Fruit fly (Drosophila melanogaster) whole organism, embryonic: ENCODE data around the gene Nlg4.
A peak's percentile ranks its signal among the peaks of the same experiment; 100 is the strongest.

ENCODE experiments used
- Awh ChIP-seq: fragments of 200-800 bp; sonication (Bioruptor generic); IDR thresholded peaks from 2 replicates; pipeline ENCODE4, ENCODE4 v1.3.6; 2022; ENCODE audit warnings: missing biosample characterization, missing genetic modification characterization
- Bdp1 ChIP-seq: fragments of 200-800 bp; sonication (Bioruptor generic); optimal IDR thresholded peaks from 3 replicates; lab custom pipeline; 2016; ENCODE audit warnings: missing biosample characterization, missing genetic modification characterization
- Blimp-1 ChIP-seq: fragments of 200-800 bp; sonication (Bioruptor generic); optimal IDR thresholded peaks from 3 replicates; lab custom pipeline; 2018; ENCODE audit warnings: missing biosample characterization, missing genetic modification characterization, mild to moderate bottlenecking, moderate library complexity, missing genetic modification reagents
- CG11696 ChIP-seq: fragments of 200-800 bp; sonication (Bioruptor generic); IDR thresholded peaks from 2 replicates; pipeline ENCODE4 v1.3.6; 2022; ENCODE audit warnings: missing biosample characterization, missing genetic modification characterization
- CG12299 ChIP-seq: fragments of 200-800 bp; sonication (Bioruptor generic); optimal IDR thresholded peaks from 2 replicates; lab custom pipeline; 2018; ENCODE audit warnings: missing biosample characterization, mild to moderate bottlenecking, missing genetic modification characterization
- CG1233 ChIP-seq: fragments of 200-800 bp; sonication (Bioruptor generic); optimal IDR thresholded peaks from 4 replicates; lab custom pipeline; 2018; ENCODE audit warnings: missing biosample characterization, mild to moderate bottlenecking, missing genetic modification characterization
- CG12769 ChIP-seq: fragments of 200-800 bp; sonication (Bioruptor generic); optimal IDR thresholded peaks from 2 replicates; lab custom pipeline; 2019; ENCODE audit warnings: missing biosample characterization, mild to moderate bottlenecking, missing genetic modification characterization, moderate library complexity
- CG13775 ChIP-seq: fragments of 200-800 bp; sonication (Bioruptor generic); optimal IDR thresholded peaks from 3 replicates; lab custom pipeline; 2017; ENCODE audit warnings: missing biosample characterization, mild to moderate bottlenecking, missing genetic modification characterization
- CG13894 ChIP-seq: fragments of 200-800 bp; sonication (Bioruptor generic); optimal IDR thresholded peaks from 3 replicates; lab custom pipeline; 2018; ENCODE audit warnings: missing biosample characterization, mild to moderate bottlenecking, missing genetic modification characterization, moderate library complexity
- CG15479 ChIP-seq: fragments of 200-800 bp; sonication (Bioruptor generic); optimal IDR thresholded peaks from 3 replicates; lab custom pipeline; 2019; ENCODE audit warnings: missing biosample characterization, mild to moderate bottlenecking, missing genetic modification characterization, moderate library complexity
- CG15601 ChIP-seq: fragments of 200-800 bp; sonication (Bioruptor generic); optimal IDR thresholded peaks from 3 replicates; lab custom pipeline; 2019; ENCODE audit warnings: missing biosample characterization, mild to moderate bottlenecking, missing genetic modification characterization, moderate library complexity
- CG15696 ChIP-seq: fragments of 200-800 bp; sonication (Bioruptor generic); optimal IDR thresholded peaks from 2 replicates; lab custom pipeline; 2019; ENCODE audit warnings: missing biosample characterization, mild to moderate bottlenecking, missing genetic modification characterization, moderate library complexity
- CG17568 ChIP-seq: fragments of 200-800 bp; sonication (Bioruptor generic); optimal IDR thresholded peaks from 2 replicates; lab custom pipeline; 2018; ENCODE audit warnings: missing biosample characterization, mild to moderate bottlenecking, missing genetic modification characterization, moderate library complexity
- CG7271 ChIP-seq: fragments of 200-800 bp; sonication (Bioruptor generic); optimal IDR thresholded peaks from 2 replicates; lab custom pipeline; 2018; ENCODE audit warnings: missing biosample characterization, mild to moderate bottlenecking, missing genetic modification characterization, moderate library complexity
- E2f1 ChIP-seq: fragments of 200-800 bp; sonication (Bioruptor generic); IDR thresholded peaks from 2 replicates; pipeline ENCODE4 v1.3.6; 2022; ENCODE audit warnings: missing biosample characterization, missing genetic modification characterization
- HLHmδ ChIP-seq: fragments of 200-800 bp; sonication (Bioruptor generic); optimal IDR thresholded peaks from 2 replicates; lab custom pipeline; 2018; ENCODE audit warnings: missing biosample characterization, mild to moderate bottlenecking, missing genetic modification characterization, moderate library complexity
- Hmx ChIP-seq: fragments of 200-800 bp; sonication (Bioruptor generic); optimal IDR thresholded peaks from 2 replicates; lab custom pipeline; 2016; ENCODE audit warnings: missing biosample characterization, missing genetic modification characterization
- Hr51 ChIP-seq, 2 experiments: fragments of 200-800 bp; sonication (Bioruptor generic); optimal IDR thresholded peaks; 2 replicates in 1 of 2; 3 replicates in 1 of 2; lab custom pipeline; 2016 to 2018; ENCODE audit warnings: missing biosample characterization in 2 of 2, missing genetic modification characterization in 2 of 2, mild to moderate bottlenecking in 1 of 2, moderate library complexity in 1 of 2
- Med ChIP-seq: fragments of 200-800 bp; sonication (Bioruptor generic); peaks from one replicate; lab custom pipeline; 2016; ENCODE audit warnings: missing biosample characterization, missing genetic modification characterization, mild to moderate bottlenecking, inconsistent platforms, moderate library complexity
- NC2α ChIP-seq: fragments of 200-800 bp; sonication (Bioruptor generic); optimal IDR thresholded peaks from 2 replicates; lab custom pipeline; 2016; ENCODE audit warnings: missing biosample characterization, missing genetic modification characterization
- NK7.1 ChIP-seq: fragments of 200-800 bp; sonication (Bioruptor generic); optimal IDR thresholded peaks from 3 replicates; lab custom pipeline; 2016; ENCODE audit warnings: missing biosample characterization, missing genetic modification characterization
- Nf-YB ChIP-seq: fragments of 200-800 bp; sonication (Bioruptor generic); optimal IDR thresholded peaks from 3 replicates; lab custom pipeline; 2019; ENCODE audit warnings: missing biosample characterization, mild to moderate bottlenecking, missing genetic modification characterization, moderate library complexity
- Nf-YC ChIP-seq: fragments of 200-800 bp; optimal IDR thresholded peaks from 3 replicates; lab custom pipeline; 2019; ENCODE audit warnings: missing biosample characterization, mild to moderate bottlenecking, missing genetic modification characterization, moderate library complexity
- Trl ChIP-seq, 3 experiments: fragments of >200 bp in 2 of 3; fragments of 200-800 bp in 1 of 3; sonication (Bioruptor generic) in 1 of 3; optimal IDR thresholded peaks; 2 replicates in 1 of 3; 3 replicates in 2 of 3; lab custom pipeline; 2016 to 2017; ENCODE audit warnings: missing biosample characterization in 1 of 3, missing genetic modification characterization in 1 of 3
- Xrp1 ChIP-seq: fragments of 200-800 bp; sonication (Bioruptor generic); IDR thresholded peaks from 2 replicates; pipeline ENCODE4 v1.3.6; 2022; ENCODE audit warnings: missing biosample characterization, missing genetic modification characterization
- YL-1 ChIP-seq: fragments of 200-800 bp; sonication (Bioruptor generic); optimal IDR thresholded peaks from 3 replicates; lab custom pipeline; 2017; ENCODE audit warnings: missing biosample characterization, mild to moderate bottlenecking, missing genetic modification characterization
- abd-A ChIP-seq: fragments of 200-800 bp; sonication (Bioruptor generic); optimal IDR thresholded peaks from 3 replicates; lab custom pipeline; 2019; ENCODE audit warnings: missing biosample characterization, mild to moderate bottlenecking, missing genetic modification characterization, moderate library complexity
- ac ChIP-seq: fragments of 200-800 bp; sonication (Bioruptor generic); optimal IDR thresholded peaks from 3 replicates; lab custom pipeline; 2017; ENCODE audit warnings: missing biosample characterization, mild to moderate bottlenecking, missing genetic modification characterization
- ara ChIP-seq: fragments of 200-800 bp; sonication (Bioruptor generic); IDR thresholded peaks from 2 replicates; pipeline ENCODE4 v1.3.6; 2022; ENCODE audit warnings: missing biosample characterization, missing genetic modification characterization
- btn ChIP-seq: fragments of 200-800 bp; sonication (Bioruptor generic); optimal IDR thresholded peaks from 2 replicates; lab custom pipeline; 2016; ENCODE audit warnings: missing biosample characterization, missing genetic modification characterization
- cg ChIP-seq: fragments of 200-800 bp; sonication (Bioruptor generic); optimal IDR thresholded peaks from 3 replicates; lab custom pipeline; 2019; ENCODE audit warnings: missing biosample characterization, mild to moderate bottlenecking, missing genetic modification characterization, moderate library complexity
- chinmo ChIP-seq: fragments of 200-800 bp; sonication (Bioruptor generic); IDR thresholded peaks from 4 replicates; pipeline ENCODE4 v1.3.6; 2022; ENCODE audit warnings: missing biosample characterization, missing genetic modification characterization; ENCODE audit not compliant: partially characterized antibody
- crol ChIP-seq: fragments of 200-800 bp; sonication (Bioruptor generic); IDR thresholded peaks from 2 replicates; pipeline ENCODE4 v1.3.6; 2022; ENCODE audit warnings: missing biosample characterization, missing genetic modification characterization
- gfzf ChIP-seq: fragments of 200-800 bp; sonication (Bioruptor generic); optimal IDR thresholded peaks from 2 replicates; lab custom pipeline; 2016; ENCODE audit warnings: missing biosample characterization, mild to moderate bottlenecking, missing genetic modification characterization, moderate library complexity
- hkb ChIP-seq, 2 experiments: fragments of 200-800 bp in 1 of 2; fragments of >200 bp in 1 of 2; sonication (Bioruptor generic) in 1 of 2; IDR thresholded peaks in 1 of 2; optimal IDR thresholded peaks in 1 of 2; 2 replicates each; pipeline versions ENCODE4 v1.3.6 to Lab custom; 2017 to 2022; ENCODE audit warnings: missing biosample characterization in 1 of 2, missing genetic modification characterization in 1 of 2
- ken ChIP-seq: fragments of 200-800 bp; sonication (Bioruptor generic); IDR thresholded peaks from 3 replicates; pipeline ENCODE4 v1.3.6; 2022; ENCODE audit warnings: missing biosample characterization, missing genetic modification characterization
- kni ChIP-seq: fragments of 200-800 bp; sonication (Bioruptor generic); optimal IDR thresholded peaks from 3 replicates; lab custom pipeline; 2017; ENCODE audit warnings: mild to moderate bottlenecking, missing biosample characterization, missing genetic modification reagents, missing genetic modification characterization
- oc ChIP-seq: fragments of 200-800 bp; sonication (Bioruptor generic); optimal IDR thresholded peaks from 2 replicates; lab custom pipeline; 2018; ENCODE audit warnings: missing biosample characterization, mild to moderate bottlenecking, missing genetic modification characterization, moderate library complexity
- odd ChIP-seq: fragments of 200-800 bp; sonication (Bioruptor generic); optimal IDR thresholded peaks from 2 replicates; lab custom pipeline; 2017; ENCODE audit warnings: missing biosample characterization, mild to moderate bottlenecking, missing genetic modification characterization
- org-1 ChIP-seq: fragments of 200-800 bp; sonication (Bioruptor generic); optimal IDR thresholded peaks from 2 replicates; lab custom pipeline; 2017; ENCODE audit warnings: missing biosample characterization, missing genetic modification characterization
- pan ChIP-seq, 4 experiments: fragments of >200 bp in 3 of 4; fragments of 200-800 bp in 1 of 4; sonication (Bioruptor generic) in 1 of 4; optimal IDR thresholded peaks in 3 of 4; IDR thresholded peaks in 1 of 4; 2 replicates each; pipeline versions ENCODE4 v1.3.6 to Lab custom; 2017 to 2022; ENCODE audit warnings: missing biosample characterization in 2 of 4, missing genetic modification characterization in 2 of 4, mixed read lengths in 1 of 4
- sr ChIP-seq: fragments of 200-800 bp; sonication (Bioruptor generic); IDR thresholded peaks from 3 replicates; pipeline ENCODE4 v1.3.6; 2022; ENCODE audit warnings: missing biosample characterization, missing genetic modification characterization
- tll ChIP-seq, 2 experiments: fragments of 200-800 bp in 1 of 2; fragments of >200 bp in 1 of 2; sonication (Bioruptor generic) in 1 of 2; optimal IDR thresholded peaks; 2 replicates each; lab custom pipeline; 2017 to 2019; ENCODE audit warnings: missing biosample characterization in 2 of 2, missing genetic modification characterization in 2 of 2, mild to moderate bottlenecking in 1 of 2, moderate library complexity in 1 of 2
- tup ChIP-seq: fragments of 200-800 bp; sonication (Bioruptor generic); optimal IDR thresholded peaks from 2 replicates; lab custom pipeline; 2016; ENCODE audit warnings: missing biosample characterization, mild to moderate bottlenecking, missing genetic modification characterization, moderate library complexity
- zen ChIP-seq: fragments of 200-800 bp; sonication (Bioruptor generic); optimal IDR thresholded peaks from 3 replicates; lab custom pipeline; 2018; ENCODE audit warnings: missing biosample characterization, mild to moderate bottlenecking, missing genetic modification characterization, moderate library complexity

Gene Nlg4

dm6 chr3R:20274521-20275294 is 70.1 kb downstream of the Nlg4 start:
- TF ChIP-seq sr (GFP tag; lab: Robert Waterston, UW) = peak; percentile 86; the same call in 2 of the 3 replicates
- TF ChIP-seq ken (GFP tag; lab: Robert Waterston, UW) = 0 out of 3 replicates have a peak, but pooled peaks have one; percentile 11
- no peak for TF ChIP-seq cg (GFP tag; lab: Kevin White, UChicago)
- TF ChIP-seq oc (tag; lab: Kevin White, UChicago) = peak; percentile 67
- TF ChIP-seq CG12769 (tag; lab: Kevin White, UChicago) = peak; percentile 66
- TF ChIP-seq Nf-YB (GFP tag; lab: Kevin White, UChicago) = peak; percentile 1
- TF ChIP-seq CG13894 = peak; percentile 28
- TF ChIP-seq Nf-YC (tag; lab: Kevin White, UChicago) = peak; percentile 2
- TF ChIP-seq chinmo (GFP tag; lab: Robert Waterston, UW) = 0 out of 4 replicates have a peak, but pooled peaks have one; percentile 51
- TF ChIP-seq kni = peak; percentile 18
- peak; percentile 91 for TF ChIP-seq Awh
- TF ChIP-seq crol (GFP tag; lab: Robert Waterston, UW) = peak; percentile 54
- TF ChIP-seq Hmx (GFP tag; lab: Kevin White, UChicago) = no peak
- TF ChIP-seq ara (GFP tag; lab: Robert Waterston, UW) = no peak
- peak; percentile 51 for TF ChIP-seq abd-A (tag; lab: Kevin White, UChicago)

- no peak for TF ChIP-seq E2f1 (GFP tag; lab: Robert Waterston, UW)
- TF ChIP-seq CG12299 (tag; lab: Kevin White, UChicago) = peak; percentile 7
- TF ChIP-seq org-1 = peak; percentile 44
- no peak for TF ChIP-seq Blimp-1 (GFP tag; lab: Kevin White, UChicago)
- TF ChIP-seq CG13775 (GFP tag; lab: Kevin White, UChicago) = peak; percentile 20
- TF ChIP-seq YL-1 (GFP tag; lab: Kevin White, UChicago) = peak; percentile 21
- TF ChIP-seq Bdp1 (GFP tag; lab: Kevin White, UChicago) = peak; percentile 23
- peak; percentile 13 for TF ChIP-seq tup (GFP tag; lab: Kevin White, UChicago)
- no peak for TF ChIP-seq gfzf
- peak; percentile 89 for TF ChIP-seq CG15696 (tag; lab: Kevin White, UChicago)
- peak; percentile 90 for TF ChIP-seq ac
- TF ChIP-seq Xrp1 (GFP tag; lab: Robert Waterston, UW) = 0 out of 2 replicates have a peak, but pooled peaks have one; percentile 29
- TF ChIP-seq tll (GFP tag; optimal IDR thresholded peaks at IDR 0.05; lab: Kevin White, UChicago) = peak in 1 of 2 experiments; percentile 95
- TF ChIP-seq NK7.1 (GFP tag; lab: Kevin White, UChicago) = peak; percentile 44
- no peak for TF ChIP-seq pan (optimal IDR thresholded peaks at IDR 0.05; lab: Kevin White, UChicago)
- TF ChIP-seq pan (GFP tag; optimal IDR thresholded peaks at IDR 0.05 in 1 of 2, IDR thresholded peaks at IDR 0.05 in 1 of 2) = peak in 1 of 2 experiments; percentile 23
- peak; percentile 31 for TF ChIP-seq CG15479 (GFP tag; lab: Kevin White, UChicago)
- TF ChIP-seq Hr51 (GFP tag; optimal IDR thresholded peaks at IDR 0.05; lab: Kevin White, UChicago) = peak in 1 of 2 experiments; percentile 63
- TF ChIP-seq NC2α (GFP tag; lab: Kevin White, UChicago) = peak; percentile 19
- TF ChIP-seq hkb (optimal IDR thresholded peaks at IDR 0.05; lab: Kevin White, UChicago) = no peak
- peak; percentile 23; the same call in 1 of the 2 replicates for TF ChIP-seq hkb (GFP tag; IDR thresholded peaks at IDR 0.05; lab: Robert Waterston, UW)
- TF ChIP-seq btn (GFP tag; lab: Kevin White, UChicago) = peak; percentile 25
- TF ChIP-seq Trl (optimal IDR thresholded peaks at IDR 0.05; lab: Kevin White, UChicago) = no peak
- TF ChIP-seq Trl (GFP tag; optimal IDR thresholded peaks at IDR 0.05; lab: Kevin White, UChicago) = peak; percentile 65
- peak; percentile 62 for TF ChIP-seq CG1233 (GFP tag; lab: Kevin White, UChicago)
- peak; percentile 36 for TF ChIP-seq CG17568 (GFP tag; lab: Kevin White, UChicago)
- peak; percentile 82 for TF ChIP-seq Med (GFP tag; lab: Kevin White, UChicago)
- TF ChIP-seq odd (GFP tag; lab: Kevin White, UChicago) = peak; percentile 52
- TF ChIP-seq CG7271 (tag; lab: Kevin White, UChicago) = peak; percentile 59
- peak; percentile 44 for TF ChIP-seq HLHmδ
- peak; percentile 43 for TF ChIP-seq zen (tag; lab: Kevin White, UChicago)
- peak; percentile 4 for TF ChIP-seq CG15601 (tag; lab: Kevin White, UChicago)
- TF ChIP-seq CG11696 = no peak
Measured at dm6 chr3R:20276012-20276411, 71.4 kb downstream of the Nlg4 start.
